Worm (Caenorhabditis elegans): ENCODE results near the gene ZK686.2.

Gene ZK686.2

DNA sequence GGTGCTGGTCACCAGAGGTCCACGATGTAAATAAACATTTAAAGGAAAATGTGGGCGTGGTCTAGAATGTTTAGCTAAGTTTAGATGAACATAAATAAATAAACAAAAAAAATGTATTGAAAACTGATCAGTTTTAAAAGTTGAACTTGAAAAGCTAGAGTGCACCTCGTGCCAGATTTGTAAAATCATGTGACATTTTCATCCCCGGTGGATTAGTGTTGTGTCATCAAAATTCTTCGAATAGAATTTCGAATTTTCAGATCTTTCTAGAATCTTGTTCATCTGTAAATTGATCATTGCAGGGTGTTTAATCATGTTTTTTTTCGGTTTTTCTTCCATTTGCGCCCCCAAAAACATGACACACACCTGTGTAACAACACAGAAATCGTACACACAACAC, 39.4 kb downstream of the ZK686.2 start:
- no peak for TF ChIP-seq sem-4 (tag; optimal IDR thresholded peaks at IDR 0.05)
- TF ChIP-seq R02D3.7 (tag; optimal IDR thresholded peaks at IDR 0.05): no peak
- TF ChIP-seq unc-55 (GFP tag; optimal IDR thresholded peaks at IDR 0.05): peak; percentile 13
- TF ChIP-seq mdl-1 (tag; optimal IDR thresholded peaks at IDR 0.05): no peak

DNA sequence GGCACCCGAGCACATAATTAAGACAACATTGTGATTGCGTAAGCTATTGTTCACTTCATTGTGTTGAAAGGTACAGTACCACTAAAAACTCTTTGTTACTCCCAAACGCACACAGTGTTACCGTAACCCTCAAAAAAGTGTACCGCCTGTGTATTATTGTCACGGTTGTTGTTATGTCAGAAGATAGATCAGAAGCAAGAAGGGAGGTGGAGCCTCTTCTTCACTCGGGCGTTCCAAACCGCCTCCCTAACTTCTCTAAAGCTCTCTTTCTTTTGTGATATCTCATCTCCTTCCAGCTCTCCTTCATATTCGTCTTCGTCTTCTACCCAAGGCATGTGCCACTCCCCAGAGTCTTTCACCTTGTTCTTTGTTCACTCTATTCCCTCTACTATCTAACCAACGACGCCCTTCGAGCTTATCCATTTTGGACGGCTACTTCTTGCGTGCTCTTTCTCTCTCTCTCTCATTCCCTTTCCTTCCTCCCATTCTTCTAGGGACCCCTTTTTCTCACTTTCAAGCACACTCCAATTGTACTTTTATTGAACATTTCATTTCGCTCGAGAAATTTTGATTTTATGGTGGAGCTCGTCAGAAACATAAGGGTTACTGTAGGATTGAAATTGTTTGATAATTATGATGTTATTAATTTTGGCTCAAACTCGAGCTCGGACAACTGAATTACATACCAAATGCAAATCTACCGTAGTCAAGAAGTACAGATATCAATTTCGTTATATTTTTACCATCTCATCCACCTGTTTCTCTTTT, 40.2 kb downstream of the ZK686.2 start:
- peak; percentile 55 for TF ChIP-seq F13H6.1 (tag; optimal IDR thresholded peaks at IDR 0.05)
- TF ChIP-seq aly-2 (tag; optimal IDR thresholded peaks at IDR 0.05): no peak
- TF ChIP-seq ztf-4 (tag; optimal IDR thresholded peaks at IDR 0.05): peak; percentile 37
- no peak for TF ChIP-seq unc-62 (GFP tag; optimal IDR thresholded peaks at IDR 0.05)
- no peak for TF ChIP-seq nhr-237 (tag; optimal IDR thresholded peaks at IDR 0.05)
- no peak for TF ChIP-seq skn-1 (tag; optimal IDR thresholded peaks at IDR 0.05)
- TF ChIP-seq fos-1 (tag; optimal IDR thresholded peaks at IDR 0.05): no peak
- TF ChIP-seq alr-1 (tag; optimal IDR thresholded peaks at IDR 0.05): no peak
- TF ChIP-seq ZK546.5 (tag; optimal IDR thresholded peaks at IDR 0.05): no peak
- TF ChIP-seq mdl-1 (tag; optimal IDR thresholded peaks at IDR 0.05): peak; percentile 17 to 19
- TF ChIP-seq sma-9 (GFP tag; optimal IDR thresholded peaks at IDR 0.05): peak; percentile 13
- TF ChIP-seq sma-9 (tag; optimal IDR thresholded peaks at IDR 0.05): no peak
- no peak for TF ChIP-seq dmd-4 (tag; optimal IDR thresholded peaks at IDR 0.05)
- TF ChIP-seq Y55F3AM.14 (GFP tag; optimal IDR thresholded peaks at IDR 0.05): no peak
- TF ChIP-seq elt-1 (tag; optimal IDR thresholded peaks at IDR 0.05): no peak
- TF ChIP-seq peb-1 (tag; optimal IDR thresholded peaks at IDR 0.05): no peak
- peak; percentile 61 for TF ChIP-seq C34F6.9 (tag; optimal IDR thresholded peaks at IDR 0.05)
- no peak for TF ChIP-seq nhr-23 (tag; optimal IDR thresholded peaks at IDR 0.05)
- no peak for TF ChIP-seq zag-1 (tag; optimal IDR thresholded peaks at IDR 0.05)
- no peak for TF ChIP-seq nhr-21 (tag; optimal IDR thresholded peaks at IDR 0.05)
- no peak for TF ChIP-seq mab-5 (tag; optimal IDR thresholded peaks at IDR 0.05)
- peak in 1 of 2 experiments; percentile 43 for TF ChIP-seq lsy-2 (tag; optimal IDR thresholded peaks at IDR 0.05)
- peak; percentile 47 for TF ChIP-seq nhr-129 (tag; optimal IDR thresholded peaks at IDR 0.05)
- peak; percentile 33 for TF ChIP-seq crh-2 (tag; optimal IDR thresholded peaks at IDR 0.05)
- no peak for TF ChIP-seq nhr-6 (tag; optimal IDR thresholded peaks at IDR 0.05)
- no peak for TF ChIP-seq nhr-10 (tag; optimal IDR thresholded peaks at IDR 0.05)
- TF ChIP-seq ceh-82 (tag; optimal IDR thresholded peaks at IDR 0.05): no peak
- no peak for TF ChIP-seq mbf-1 (tag; optimal IDR thresholded peaks at IDR 0.05)
- TF ChIP-seq nhr-11 (tag; optimal IDR thresholded peaks at IDR 0.05): no peak
- TF ChIP-seq unc-55 (GFP tag; optimal IDR thresholded peaks at IDR 0.05): peak; percentile 53

DNA sequence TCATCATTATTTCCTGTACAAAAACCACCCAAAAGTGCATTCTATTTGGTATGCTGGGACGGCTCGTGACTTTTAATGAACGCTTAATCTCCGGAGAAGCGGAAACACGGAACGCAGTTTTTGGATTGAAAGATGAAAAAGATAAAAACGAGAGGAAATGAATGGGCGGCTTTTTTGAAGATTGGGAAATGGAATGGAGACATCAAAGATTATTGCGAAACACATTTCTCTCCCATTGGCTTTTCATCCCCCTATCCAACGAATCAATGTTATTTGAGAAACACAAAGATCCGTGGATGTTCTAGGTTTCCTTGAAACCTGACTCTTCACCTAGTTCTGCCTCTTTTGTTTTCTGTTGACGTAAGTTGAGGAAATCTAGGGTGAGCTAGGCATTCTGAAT, 41.4 kb downstream of the ZK686.2 start:
- TF ChIP-seq F13H6.1 (tag; optimal IDR thresholded peaks at IDR 0.05): peak; percentile 27
- TF ChIP-seq sma-9 (GFP tag; optimal IDR thresholded peaks at IDR 0.05): peak; percentile 69
- no peak for TF ChIP-seq sma-9 (tag; optimal IDR thresholded peaks at IDR 0.05)
- no peak for TF ChIP-seq nhr-25 (tag; optimal IDR thresholded peaks at IDR 0.05)
- peak; percentile 8 for TF ChIP-seq zag-1 (tag; optimal IDR thresholded peaks at IDR 0.05)
- no peak for TF ChIP-seq lin-13 (GFP tag; optimal IDR thresholded peaks at IDR 0.05)
- TF ChIP-seq mdl-1 (tag; optimal IDR thresholded peaks at IDR 0.05): peak in 1 of 2 experiments; percentile 9
- TF ChIP-seq nhr-11 (tag; optimal IDR thresholded peaks at IDR 0.05): no peak
- TF ChIP-seq mab-5 (tag; optimal IDR thresholded peaks at IDR 0.05): peak; percentile 39
- TF ChIP-seq lsy-2 (tag; optimal IDR thresholded peaks at IDR 0.05): peak in 1 of 2 experiments; percentile 28
- TF ChIP-seq sem-4 (tag; optimal IDR thresholded peaks at IDR 0.05): peak; percentile 66
- peak; percentile 39 for TF ChIP-seq nhr-21 (tag; optimal IDR thresholded peaks at IDR 0.05)
- TF ChIP-seq ama-1 (optimal IDR thresholded peaks at IDR 0.05): no peak
- TF ChIP-seq crh-2 (tag; optimal IDR thresholded peaks at IDR 0.05): peak; percentile 24
- TF ChIP-seq blmp-1 (tag; optimal IDR thresholded peaks at IDR 0.05; ENCODE audit: insufficient read depth): no peak
- TF ChIP-seq egl-27 (tag; optimal IDR thresholded peaks at IDR 0.05): peak; percentile 2
- peak; percentile 78 for TF ChIP-seq unc-55 (GFP tag; optimal IDR thresholded peaks at IDR 0.05)
- peak; percentile 19 for TF ChIP-seq fos-1 (tag; optimal IDR thresholded peaks at IDR 0.05)
